Worm (Caenorhabditis elegans) whole organism, L1 larva: ENCODE measurements around the gene rps-27.

Experiments
- Y116A8C.19 ChIP-seq: sonication (generic microtip); optimal IDR thresholded peaks from 2 replicates; lab custom pipeline; 2016; ENCODE audit warnings: missing compliant biosample characterization, missing genetic modification characterization, borderline replicate concordance
- alr-1 ChIP-seq: fragments of 200-800 bp; sonication (Bioruptor generic); optimal IDR thresholded peaks from 2 replicates; lab custom pipeline; 2018; ENCODE audit warnings: borderline replicate concordance, mild to moderate bottlenecking, missing genetic modification characterization, missing compliant biosample characterization
- ama-1 ChIP-seq: fragments of 150-350 bp; optimal IDR thresholded peaks from 2 replicates; lab custom pipeline; 2014
- blmp-1 ChIP-seq: fragments of 150-350 bp; optimal IDR thresholded peaks from 2 replicates; lab custom pipeline; 2014; ENCODE audit warnings: missing biosample characterization, missing genetic modification characterization
- ceh-88 ChIP-seq: fragments of 200-800 bp; sonication (Bioruptor generic); IDR thresholded peaks from 2 replicates; pipeline ENCODE4 v1.3.6; 2022; ENCODE audit warnings: missing genetic modification characterization, missing compliant biosample characterization
- ceh-90 ChIP-seq: sonication (generic microtip); optimal IDR thresholded peaks from 2 replicates; lab custom pipeline; 2016; ENCODE audit warnings: missing genetic modification characterization, missing compliant biosample characterization
- dsc-1 ChIP-seq: sonication (generic microtip); optimal IDR thresholded peaks from 2 replicates; lab custom pipeline; 2016; ENCODE audit warnings: mild to moderate bottlenecking, missing genetic modification characterization, missing compliant biosample characterization
- elt-2 ChIP-seq: sonication (generic microtip); optimal IDR thresholded peaks from 2 replicates; lab custom pipeline; 2016; ENCODE audit warnings: missing genetic modification characterization, mild to moderate bottlenecking, inconsistent platforms, missing compliant biosample characterization, missing genetic modification reagents
- ets-5 ChIP-seq: fragments of 200-800 bp; sonication (Bioruptor generic); IDR thresholded peaks from 2 replicates; pipeline ENCODE4 v1.3.6; 2022; ENCODE audit warnings: missing genetic modification characterization, missing compliant biosample characterization
- fkh-10 ChIP-seq: sonication (generic microtip); optimal IDR thresholded peaks from 2 replicates; lab custom pipeline; 2017; ENCODE audit warnings: missing biosample characterization, missing genetic modification reagents, missing genetic modification characterization
- fkh-8 ChIP-seq: sonication (generic microtip); optimal IDR thresholded peaks from 2 replicates; lab custom pipeline; 2016; ENCODE audit warnings: mild to moderate bottlenecking, missing genetic modification characterization, missing compliant biosample characterization
- fos-1 ChIP-seq: fragments of 150-350 bp; optimal IDR thresholded peaks from 2 replicates; lab custom pipeline; 2014; ENCODE audit warnings: missing biosample characterization, missing genetic modification characterization
- grh-1 ChIP-seq: fragments of 200-800 bp; sonication (Bioruptor generic); IDR thresholded peaks from 2 replicates; pipeline ENCODE4 v1.3.6; 2022; ENCODE audit warnings: missing genetic modification reagents, missing genetic modification characterization, missing compliant biosample characterization
- hlh-4 ChIP-seq: sonication (generic microtip); optimal IDR thresholded peaks from 2 replicates; lab custom pipeline; 2016; ENCODE audit warnings: mild to moderate bottlenecking, missing genetic modification characterization, missing compliant biosample characterization
- jun-1 ChIP-seq: fragments of 150-350 bp; optimal IDR thresholded peaks from 2 replicates; lab custom pipeline; 2014; ENCODE audit warnings: missing biosample characterization, missing genetic modification reagents, missing genetic modification characterization
- lin-14 ChIP-seq: fragments of 200-800 bp; sonication (Bioruptor generic); optimal IDR thresholded peaks from 2 replicates; lab custom pipeline; 2018; ENCODE audit warnings: mild to moderate bottlenecking, missing genetic modification characterization, moderate library complexity, missing compliant biosample characterization
- lin-35 ChIP-seq, 2 experiments: fragments of 150-350 bp; optimal IDR thresholded peaks; 2 replicates each; lab custom pipeline; 2014; ENCODE audit warnings: missing biosample characterization in 2 of 2, missing genetic modification characterization in 2 of 2, missing genetic modification reagents in 2 of 2
- lir-3 ChIP-seq: sonication (generic microtip); optimal IDR thresholded peaks from 2 replicates; lab custom pipeline; 2016; ENCODE audit warnings: mild to moderate bottlenecking, missing genetic modification characterization, moderate library complexity, missing compliant biosample characterization; ENCODE audit not compliant: poor library complexity
- lsy-2 ChIP-seq, 2 experiments: fragments of 150-350 bp; optimal IDR thresholded peaks; 2 replicates each; lab custom pipeline; 2014; ENCODE audit warnings: missing biosample characterization in 2 of 2, missing genetic modification characterization in 2 of 2
- mab-9 ChIP-seq: fragments of 200-800 bp; sonication (Bioruptor generic); IDR thresholded peaks from 2 replicates; pipeline ENCODE4 v1.3.6; 2022; ENCODE audit warnings: missing genetic modification reagents, missing genetic modification characterization, missing compliant biosample characterization
- mdl-1 ChIP-seq, 2 experiments: fragments of 150-350 bp; optimal IDR thresholded peaks; 2 replicates each; lab custom pipeline; 2014 to 2017; ENCODE audit warnings: missing biosample characterization in 2 of 2, missing genetic modification characterization in 2 of 2, inconsistent platforms in 1 of 2
- mef-2 ChIP-seq: fragments of 150-350 bp; optimal IDR thresholded peaks from 2 replicates; lab custom pipeline; 2014; ENCODE audit warnings: missing biosample characterization, missing genetic modification characterization
- mep-1 ChIP-seq: fragments of 150-350 bp; optimal IDR thresholded peaks from 2 replicates; lab custom pipeline; 2014; ENCODE audit warnings: missing biosample characterization, missing genetic modification characterization
- nhr-11 ChIP-seq: fragments of 150-350 bp; optimal IDR thresholded peaks from 2 replicates; lab custom pipeline; 2014; ENCODE audit warnings: missing biosample characterization, missing genetic modification characterization
- nhr-237 ChIP-seq: fragments of 150-350 bp; optimal IDR thresholded peaks from 2 replicates; lab custom pipeline; 2014; ENCODE audit warnings: missing biosample characterization, missing genetic modification characterization
- nhr-28 ChIP-seq: fragments of 150-350 bp; optimal IDR thresholded peaks from 2 replicates; lab custom pipeline; 2014; ENCODE audit warnings: missing biosample characterization, missing genetic modification characterization
- nhr-47 ChIP-seq: sonication (generic microtip); optimal IDR thresholded peaks from 2 replicates; lab custom pipeline; 2016; ENCODE audit warnings: mild to moderate bottlenecking, missing genetic modification characterization, moderate library complexity, missing compliant biosample characterization
- nhr-77 ChIP-seq: fragments of 150-350 bp; optimal IDR thresholded peaks from 2 replicates; lab custom pipeline; 2014; ENCODE audit warnings: missing biosample characterization, missing genetic modification characterization
- nhr-84 ChIP-seq: sonication (generic microtip); optimal IDR thresholded peaks from 2 replicates; lab custom pipeline; 2017; ENCODE audit warnings: missing biosample characterization, missing genetic modification characterization
- pag-3 ChIP-seq: sonication (generic microtip); optimal IDR thresholded peaks from 2 replicates; lab custom pipeline; 2017; ENCODE audit warnings: missing genetic modification characterization, mild to moderate bottlenecking, missing compliant biosample characterization, antibody characterized with exemption, borderline replicate concordance; ENCODE audit not compliant: insufficient read depth
- rnt-1 ChIP-seq: sonication (generic microtip); optimal IDR thresholded peaks from 2 replicates; lab custom pipeline; 2016; ENCODE audit warnings: mild to moderate bottlenecking, missing genetic modification characterization, moderate library complexity, missing compliant biosample characterization
- snpc-4 ChIP-seq: fragments of 150-350 bp; optimal IDR thresholded peaks from 2 replicates; lab custom pipeline; 2014; ENCODE audit warnings: missing biosample characterization, missing genetic modification characterization
- snu-23 ChIP-seq: sonication (generic microtip); optimal IDR thresholded peaks from 2 replicates; lab custom pipeline; 2016; ENCODE audit warnings: missing genetic modification characterization, missing compliant biosample characterization
- vab-15 ChIP-seq: sonication (generic microtip); optimal IDR thresholded peaks from 2 replicates; lab custom pipeline; 2017; ENCODE audit warnings: missing genotype, mild to moderate bottlenecking, missing genetic modification characterization, missing compliant biosample characterization
- zip-4 ChIP-seq: fragments of 200-800 bp; sonication (Bioruptor generic); optimal IDR thresholded peaks from 2 replicates; lab custom pipeline; 2018; ENCODE audit warnings: mild to moderate bottlenecking, missing genetic modification characterization, moderate library complexity, missing compliant biosample characterization
- ztf-4 ChIP-seq: fragments of 150-350 bp; optimal IDR thresholded peaks from 2 replicates; lab custom pipeline; 2014; ENCODE audit warnings: missing biosample characterization, missing genetic modification characterization

Gene rps-27

DNA sequence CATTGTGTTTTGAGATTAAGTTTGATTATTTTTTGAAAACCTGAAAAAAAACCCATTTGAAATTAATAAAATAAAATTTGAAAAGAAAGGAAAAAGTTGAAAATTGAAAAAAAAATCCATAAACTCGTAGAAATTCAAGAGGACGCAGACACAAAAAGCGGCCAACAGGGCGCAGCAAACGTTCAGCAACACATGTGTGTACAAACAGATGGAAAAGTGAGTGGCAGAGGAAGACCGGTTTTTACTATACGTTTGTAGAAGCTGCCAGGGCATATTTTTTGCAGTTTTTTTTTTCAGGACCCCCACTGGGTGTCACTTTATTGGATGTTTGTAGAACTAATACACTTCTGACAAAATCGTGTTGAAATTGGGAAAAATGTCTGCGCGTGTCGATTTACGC is 18.9 kb upstream of the rps-27 start, which contains the start of gene cgp-1:
TSS of gene cgp-1 (minus strand) at position 40 of the 400 bp plus-strand sequence.
- TF ChIP-seq nhr-77 (tag; lab: Kevin White, UChicago) (no peak), lin-35 (GFP tag; optimal IDR thresholded peaks at IDR 0.05; lab: Kevin White, UChicago) (peak in 1 of 2 experiments; percentile 5), blmp-1 (peak; percentile 75), snu-23 (GFP tag; lab: Kevin White, UChicago) (peak; percentile 9), nhr-28 (tag; lab: Kevin White, UChicago) (no peak), jun-1 (tag; lab: Kevin White, UChicago) (peak; percentile 4)
- TF ChIP-seq, all 84 proteins: peak for 4

ce11 chrV:122249-122648 is 18.4 kb upstream of the rps-27 start:
- TF ChIP-seq alr-1 (tag; lab: Kevin White, UChicago) (no peak), pag-3 (tag; lab: Kevin White, UChicago) (no peak), nhr-237 (tag; lab: Kevin White, UChicago) (no peak), fos-1 (no peak), nhr-84 (tag; lab: Kevin White, UChicago) (no peak), ceh-88 (GFP tag; lab: Robert Waterston, UW) (no peak), mef-2 (tag; lab: Kevin White, UChicago) (no peak), nhr-77 (tag; lab: Kevin White, UChicago) (no peak), lir-3 (tag; lab: Kevin White, UChicago) (no peak), ets-5 (GFP tag; lab: Robert Waterston, UW) (no peak), snu-23 (GFP tag; lab: Kevin White, UChicago) (no peak), vab-15 (tag; lab: Kevin White, UChicago) (no peak), ama-1 (lab: Kevin White, UChicago) (no peak), rnt-1 (tag; lab: Kevin White, UChicago) (no peak), lsy-2 (tag; optimal IDR thresholded peaks at IDR 0.05; lab: Kevin White, UChicago) (no peak), mdl-1 (tag; optimal IDR thresholded peaks at IDR 0.05; lab: Kevin White, UChicago) (no peak), hlh-4 (tag; lab: Kevin White, UChicago) (no peak), ztf-4 (tag; lab: Kevin White, UChicago) (no peak), fkh-8 (tag; lab: Kevin White, UChicago) (no peak)
- TF ChIP-seq, all 84 proteins: peak for 0

- TF ChIP-seq rnt-1 (tag; lab: Kevin White, UChicago) (peak; percentile 38), lir-3 (tag; lab: Kevin White, UChicago) (no peak), lin-14 (GFP tag; lab: Kevin White, UChicago) (no peak), mep-1 (tag; lab: Kevin White, UChicago) (no peak), nhr-28 (tag; lab: Kevin White, UChicago) (no peak), ceh-90 (tag; lab: Kevin White, UChicago) (no peak), mab-9 (GFP tag; lab: Robert Waterston, UW) (no peak)
Observed at ce11 chrV:117312-117711, 13.4 kb upstream of the rps-27 start.

DNA sequence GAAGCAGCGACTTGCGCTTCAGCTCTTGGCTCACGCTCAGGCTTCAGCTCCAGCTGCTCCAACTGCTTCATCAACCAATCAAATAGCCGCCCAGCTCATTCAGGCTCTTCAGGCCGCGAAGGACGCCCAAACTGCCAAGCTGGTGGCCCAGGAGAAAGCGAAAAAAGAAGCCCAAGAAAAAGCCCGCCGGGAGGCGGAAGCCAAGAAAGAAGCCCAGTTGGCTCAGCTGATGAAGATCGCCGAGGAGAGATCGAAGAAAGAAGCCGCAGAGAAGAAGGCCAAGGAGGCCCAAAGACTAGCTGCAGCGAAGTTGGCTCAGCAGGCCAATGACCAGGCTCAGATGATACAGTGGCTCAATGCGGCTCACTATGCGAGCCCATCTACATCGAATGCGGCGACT is 12.4 kb upstream of the rps-27 start:
- TF ChIP-seq elt-2 (no peak), snu-23 (GFP tag; lab: Kevin White, UChicago) (no peak), ztf-4 (tag; lab: Kevin White, UChicago) (no peak), zip-4 (GFP tag; lab: Kevin White, UChicago) (no peak), grh-1 (GFP tag; lab: Robert Waterston, UW) (no peak), fkh-10 (no peak), nhr-47 (tag; lab: Kevin White, UChicago) (no peak), snpc-4 (tag; lab: Kevin White, UChicago) (no peak), lsy-2 (tag; optimal IDR thresholded peaks at IDR 0.05; lab: Kevin White, UChicago) (no peak), nhr-11 (no peak), Y116A8C.19 (tag; lab: Kevin White, UChicago) (no peak), fos-1 (no peak), dsc-1 (no peak), vab-15 (tag; lab: Kevin White, UChicago) (no peak), fkh-8 (tag; lab: Kevin White, UChicago) (no peak)
